Worm (Caenorhabditis elegans): ENCODE results near the gene ndub-5.

ndub-5 gene

ce11 chrII:5698869-5699268 is 7.7 kb upstream of the ndub-5 start, which contains the start of the genes C25H3.10 and C25H3.1:
Gene C25H3.10 (minus strand): TSS chrII:5698969.
Gene C25H3.1 (plus strand): TSS chrII:5699071.
- TF ChIP-seq hlh-15 (tag; optimal IDR thresholded peaks at IDR 0.05) (no peak), C08G9.2 (tag; optimal IDR thresholded peaks at IDR 0.05) (no peak), unc-42 (tag; optimal IDR thresholded peaks at IDR 0.05) (no peak)

- peak; percentile 29 for TF ChIP-seq elt-2 (tag; optimal IDR thresholded peaks at IDR 0.05)
- TF ChIP-seq pha-4 (tag; optimal IDR thresholded peaks at IDR 0.05): no peak
These were observed 7.1 kb upstream of the ndub-5 start for ce11 chrII:5698254-5698653.

DNA sequence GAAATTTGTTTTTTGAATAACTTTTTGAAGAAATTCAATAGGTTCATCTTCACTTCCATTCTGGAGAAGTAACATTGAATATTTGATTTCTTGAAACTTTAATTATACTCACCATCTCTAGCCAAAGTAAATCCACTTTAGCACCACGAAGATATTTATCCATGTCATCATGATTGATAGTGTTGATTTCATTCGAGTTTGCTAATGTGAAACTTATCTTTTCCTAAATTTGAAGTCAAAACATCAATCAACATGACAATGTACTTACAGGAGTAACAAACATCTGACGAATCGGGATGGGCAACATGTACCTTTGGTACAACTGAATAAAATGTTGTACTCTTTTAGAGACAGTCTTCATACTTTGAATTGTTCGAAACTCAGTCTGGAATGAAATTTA is 6.2 kb upstream of the ndub-5 start:
- TF ChIP-seq C08G9.2 (tag; optimal IDR thresholded peaks at IDR 0.05) (no peak), sdc-2 (tag; optimal IDR thresholded peaks at IDR 0.05) (no peak), nfya-1 (tag; optimal IDR thresholded peaks at IDR 0.05) (no peak), zip-5 (tag; optimal IDR thresholded peaks at IDR 0.05) (no peak), che-1 (tag; optimal IDR thresholded peaks at IDR 0.05) (no peak), fax-1 (tag; optimal IDR thresholded peaks at IDR 0.05) (no peak), pha-4 (tag; optimal IDR thresholded peaks at IDR 0.05) (no peak), C38D4.7 (GFP tag; optimal IDR thresholded peaks at IDR 0.05) (no peak), npax-4 (tag; optimal IDR thresholded peaks at IDR 0.05) (no peak), odd-2 (tag; optimal IDR thresholded peaks at IDR 0.05) (no peak), pros-1 (tag; optimal IDR thresholded peaks at IDR 0.05) (no peak), dve-1 (tag; optimal IDR thresholded peaks at IDR 0.05) (no peak), nhr-232 (tag; optimal IDR thresholded peaks at IDR 0.05) (no peak), fkh-6 (tag; optimal IDR thresholded peaks at IDR 0.05) (no peak), syd-9 (tag; optimal IDR thresholded peaks at IDR 0.05) (no peak), ceh-18 (tag; optimal IDR thresholded peaks at IDR 0.05) (no peak)

DNA sequence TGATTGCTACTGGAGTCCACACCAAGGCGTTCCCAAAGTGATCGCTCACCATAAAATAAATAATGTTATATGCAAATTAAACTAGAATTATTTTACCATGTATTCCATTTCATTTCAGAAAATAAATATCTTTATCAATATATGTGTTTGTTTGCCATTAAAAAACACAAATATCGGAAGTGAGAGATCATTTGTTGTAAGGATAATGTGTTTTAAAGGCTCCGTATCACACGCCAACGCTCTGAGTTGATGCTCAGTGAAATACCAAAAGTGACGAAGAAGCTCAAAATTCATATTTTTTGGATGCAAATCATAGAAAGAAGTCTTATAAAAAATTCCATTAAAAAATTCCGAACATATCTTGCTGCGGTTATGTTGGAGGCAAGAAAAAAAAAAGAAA is 5.1 kb upstream of the ndub-5 start:
- no peak for TF ChIP-seq syd-9 (tag; optimal IDR thresholded peaks at IDR 0.05)

- TF ChIP-seq ahr-1 (tag; optimal IDR thresholded peaks at IDR 0.05): no peak
- no peak for TF ChIP-seq madf-2 (tag; optimal IDR thresholded peaks at IDR 0.05)
- TF ChIP-seq hlh-8 (tag; optimal IDR thresholded peaks at IDR 0.05): no peak
- no peak for TF ChIP-seq ama-1 (optimal IDR thresholded peaks at IDR 0.05)
- no peak for TF ChIP-seq ceh-22 (tag; optimal IDR thresholded peaks at IDR 0.05)
- TF ChIP-seq hlh-15 (tag; optimal IDR thresholded peaks at IDR 0.05): no peak
- TF ChIP-seq tbx-7 (tag; optimal IDR thresholded peaks at IDR 0.05): no peak
- TF ChIP-seq ceh-31 (tag; optimal IDR thresholded peaks at IDR 0.05): no peak
- no peak for TF ChIP-seq mec-3 (tag; optimal IDR thresholded peaks at IDR 0.05; ENCODE audit: borderline replicate concordance)
- TF ChIP-seq zip-5 (tag; optimal IDR thresholded peaks at IDR 0.05): no peak
- TF ChIP-seq Y22D7AL.16 (tag; optimal IDR thresholded peaks at IDR 0.05): no peak
These were observed 3.6 kb upstream of the ndub-5 start, which contains the start of gene C25H3.14 for ce11 chrII:5694798-5695197. Gene C25H3.14 (plus strand): TSS chrII:5695098.

- TF ChIP-seq ceh-24 (tag; optimal IDR thresholded peaks at IDR 0.05): no peak
These were observed 2.7 kb upstream of the ndub-5 start, which contains the start of gene C25H3.3 for ce11 chrII:5693893-5694292. Gene C25H3.3 (plus strand): TSS chrII:5694193.

DNA sequence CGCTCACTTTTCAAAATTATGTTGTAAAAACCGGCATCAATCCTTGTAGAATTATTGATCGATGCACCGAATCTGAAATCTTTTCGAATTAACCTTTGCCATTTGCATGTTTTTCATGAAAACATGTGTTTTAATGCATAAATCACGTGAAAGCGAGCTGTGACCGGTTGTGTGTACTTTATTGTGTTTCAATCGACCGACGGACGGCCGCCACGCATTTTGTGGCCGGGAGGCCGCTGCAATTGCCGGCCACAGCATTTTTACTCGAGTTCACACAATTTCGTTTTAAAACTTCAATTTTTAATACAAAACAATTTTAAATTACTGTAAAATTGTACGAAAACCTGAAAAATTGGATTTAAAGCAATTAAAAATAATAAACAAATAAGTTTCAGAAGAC is 2.2 kb downstream of the ndub-5 start, which contains the start of gene C25H3.11:
TSS of gene C25H3.11 (minus strand) at position 82 of the 400 bp plus-strand sequence.
- peak; percentile 55 for TF ChIP-seq hlh-30 (tag; optimal IDR thresholded peaks at IDR 0.05; ENCODE audit: insufficient read depth)
- TF ChIP-seq ama-1 (optimal IDR thresholded peaks at IDR 0.05): peak; percentile 5
- no peak for TF ChIP-seq pros-1 (tag; optimal IDR thresholded peaks at IDR 0.05)
- TF ChIP-seq ceh-2 (tag; optimal IDR thresholded peaks at IDR 0.05): peak; percentile 35
- no peak for TF ChIP-seq tbx-7 (tag; optimal IDR thresholded peaks at IDR 0.05)
- TF ChIP-seq K02D7.2 (tag; optimal IDR thresholded peaks at IDR 0.05): no peak
